Worm (Caenorhabditis elegans) whole organism, L2 larva: ENCODE results near the gene his-32.

Experiments
- C34F6.9 ChIP-seq: fragments of 150-350 bp; optimal IDR thresholded peaks from 2 replicates; lab custom pipeline; 2014; ENCODE audit warnings: missing biosample characterization, missing genetic modification characterization
- F13H6.1 ChIP-seq: sonication (generic microtip); optimal IDR thresholded peaks from 2 replicates; lab custom pipeline; 2016; ENCODE audit warnings: missing genetic modification characterization, missing compliant biosample characterization
- R02D3.7 ChIP-seq: fragments of 150-350 bp; optimal IDR thresholded peaks from 2 replicates; lab custom pipeline; 2014; ENCODE audit warnings: missing biosample characterization, missing genetic modification characterization
- Y55F3AM.14 ChIP-seq: fragments of 200-800 bp; sonication (Bioruptor generic); optimal IDR thresholded peaks from 2 replicates; lab custom pipeline; 2018; ENCODE audit warnings: mild to moderate bottlenecking, missing genetic modification characterization, missing compliant biosample characterization
- ZK546.5 ChIP-seq: sonication (generic microtip); optimal IDR thresholded peaks from 2 replicates; lab custom pipeline; 2017; ENCODE audit warnings: missing biosample characterization, missing genetic modification characterization
- alr-1 ChIP-seq: fragments of 150-350 bp; optimal IDR thresholded peaks from 2 replicates; lab custom pipeline; 2014; ENCODE audit warnings: missing biosample characterization, missing genetic modification characterization
- aly-2 ChIP-seq: fragments of 150-350 bp; optimal IDR thresholded peaks from 2 replicates; lab custom pipeline; 2014; ENCODE audit warnings: missing biosample characterization, missing genetic modification characterization
- ama-1 ChIP-seq: fragments of 150-350 bp; optimal IDR thresholded peaks from 2 replicates; lab custom pipeline; 2018; ENCODE audit warnings: inconsistent platforms
- blmp-1 ChIP-seq: sonication (generic microtip); optimal IDR thresholded peaks from 2 replicates; lab custom pipeline; 2017; ENCODE audit warnings: missing genetic modification characterization, mild to moderate bottlenecking, missing compliant biosample characterization, antibody characterized with exemption, moderate library complexity; ENCODE audit not compliant: insufficient read depth
- ceh-16 ChIP-seq: fragments of 150-350 bp; optimal IDR thresholded peaks from 2 replicates; lab custom pipeline; 2014; ENCODE audit warnings: missing biosample characterization, missing genetic modification characterization
- ceh-82 ChIP-seq: fragments of 150-350 bp; optimal IDR thresholded peaks from 2 replicates; lab custom pipeline; 2014; ENCODE audit warnings: missing biosample characterization, missing genetic modification characterization
- crh-2 ChIP-seq: sonication (generic microtip); optimal IDR thresholded peaks from 2 replicates; lab custom pipeline; 2017; ENCODE audit warnings: missing biosample characterization, missing genetic modification characterization
- dmd-4 ChIP-seq: sonication (generic microtip); optimal IDR thresholded peaks from 2 replicates; lab custom pipeline; 2017; ENCODE audit warnings: missing biosample characterization, missing genetic modification characterization
- egl-27 ChIP-seq: sonication (generic microtip); optimal IDR thresholded peaks from 3 replicates; lab custom pipeline; 2017; ENCODE audit warnings: missing biosample characterization, missing genetic modification reagents, missing genetic modification characterization
- elt-1 ChIP-seq: fragments of 150-350 bp; optimal IDR thresholded peaks from 2 replicates; lab custom pipeline; 2014; ENCODE audit warnings: missing biosample characterization, missing genetic modification characterization
- elt-3 ChIP-seq: sonication (generic microtip); optimal IDR thresholded peaks from 2 replicates; lab custom pipeline; 2017; ENCODE audit warnings: missing biosample characterization, missing genetic modification characterization
- fos-1 ChIP-seq: fragments of 150-350 bp; optimal IDR thresholded peaks from 2 replicates; lab custom pipeline; 2014; ENCODE audit warnings: missing biosample characterization, missing genetic modification characterization
- gmeb-1 ChIP-seq: fragments of 150-350 bp; optimal IDR thresholded peaks from 2 replicates; lab custom pipeline; 2014; ENCODE audit warnings: missing biosample characterization, missing genetic modification characterization
- lin-11 ChIP-seq: fragments of 150-350 bp; sonication (generic microtip); optimal IDR thresholded peaks from 2 replicates; lab custom pipeline; 2014; ENCODE audit warnings: missing biosample characterization, missing genetic modification characterization, inconsistent platforms, mixed read lengths
- lin-13 ChIP-seq: fragments of 150-350 bp; optimal IDR thresholded peaks from 2 replicates; lab custom pipeline; 2014; ENCODE audit warnings: missing biosample characterization, missing genetic modification reagents, missing genetic modification characterization
- lin-39 ChIP-seq: fragments of 150-350 bp; optimal IDR thresholded peaks from 2 replicates; lab custom pipeline; 2014; ENCODE audit warnings: missing biosample characterization, missing genetic modification reagents, missing genetic modification characterization
- lsy-2 ChIP-seq, 2 experiments: fragments of 150-350 bp in 1 of 2; sonication (generic microtip) in 1 of 2; optimal IDR thresholded peaks; 2 replicates each; lab custom pipeline; 2014 to 2017; ENCODE audit warnings: missing biosample characterization in 2 of 2, missing genetic modification characterization in 2 of 2
- mab-5 ChIP-seq: fragments of 150-350 bp; optimal IDR thresholded peaks from 2 replicates; lab custom pipeline; 2014; ENCODE audit warnings: missing biosample characterization, missing genetic modification characterization
- mbf-1 ChIP-seq: sonication (generic microtip); optimal IDR thresholded peaks from 2 replicates; lab custom pipeline; 2017; ENCODE audit warnings: missing biosample characterization, missing genetic modification characterization
- mdl-1 ChIP-seq, 2 experiments: fragments of 150-350 bp in 1 of 2; sonication (generic microtip) in 1 of 2; optimal IDR thresholded peaks; 2 replicates each; lab custom pipeline; 2017; ENCODE audit warnings: missing biosample characterization in 2 of 2, missing genetic modification characterization in 2 of 2
- nhr-10 ChIP-seq: sonication (generic microtip); optimal IDR thresholded peaks from 2 replicates; lab custom pipeline; 2017; ENCODE audit warnings: missing biosample characterization, missing genetic modification characterization
- nhr-11 ChIP-seq: fragments of 150-350 bp; optimal IDR thresholded peaks from 2 replicates; lab custom pipeline; 2014; ENCODE audit warnings: missing biosample characterization, missing genetic modification characterization
- nhr-12 ChIP-seq: fragments of 150-350 bp; optimal IDR thresholded peaks from 2 replicates; lab custom pipeline; 2014; ENCODE audit warnings: missing biosample characterization, missing genetic modification characterization
- nhr-129 ChIP-seq: fragments of 150-350 bp; optimal IDR thresholded peaks from 2 replicates; lab custom pipeline; 2014; ENCODE audit warnings: missing biosample characterization, missing genetic modification characterization
- nhr-21 ChIP-seq: fragments of 150-350 bp; optimal IDR thresholded peaks from 2 replicates; lab custom pipeline; 2014; ENCODE audit warnings: missing biosample characterization, missing genetic modification characterization
- nhr-23 ChIP-seq: fragments of 150-350 bp; optimal IDR thresholded peaks from 2 replicates; lab custom pipeline; 2014; ENCODE audit warnings: missing biosample characterization, missing genetic modification reagents, missing genetic modification characterization
- nhr-237 ChIP-seq: fragments of 150-350 bp; optimal IDR thresholded peaks from 2 replicates; lab custom pipeline; 2014; ENCODE audit warnings: missing biosample characterization, missing genetic modification characterization
- nhr-25 ChIP-seq: fragments of 150-350 bp; sonication (generic microtip); optimal IDR thresholded peaks from 3 replicates; lab custom pipeline; 2014; ENCODE audit warnings: missing biosample characterization, missing genetic modification characterization
- nhr-6 ChIP-seq: fragments of 150-350 bp; optimal IDR thresholded peaks from 2 replicates; lab custom pipeline; 2014; ENCODE audit warnings: missing biosample characterization, missing genetic modification characterization
- nhr-77 ChIP-seq: fragments of 150-350 bp; optimal IDR thresholded peaks from 2 replicates; lab custom pipeline; 2014; ENCODE audit warnings: missing biosample characterization, missing genetic modification characterization
- peb-1 ChIP-seq: fragments of 150-350 bp; optimal IDR thresholded peaks from 2 replicates; lab custom pipeline; 2014; ENCODE audit warnings: missing biosample characterization, missing genetic modification characterization
- sem-4 ChIP-seq: fragments of 150-350 bp; optimal IDR thresholded peaks from 2 replicates; lab custom pipeline; 2014; ENCODE audit warnings: missing biosample characterization, missing genetic modification reagents, missing genetic modification characterization
- skn-1 ChIP-seq: sonication (generic microtip); optimal IDR thresholded peaks from 2 replicates; lab custom pipeline; 2017; ENCODE audit warnings: missing biosample characterization, missing genetic modification characterization
- sma-3 ChIP-seq: sonication (generic microtip); optimal IDR thresholded peaks from 2 replicates; lab custom pipeline; 2016; ENCODE audit warnings: missing genetic modification reagents, missing genetic modification characterization, missing compliant biosample characterization
- sma-9 ChIP-seq, 2 experiments: fragments of 150-350 bp in 1 of 2; sonication (generic microtip) in 1 of 2; optimal IDR thresholded peaks; 2 replicates each; lab custom pipeline; 2014 to 2016; ENCODE audit warnings: missing genetic modification characterization in 2 of 2, mild to moderate bottlenecking in 1 of 2, missing biosample characterization in 1 of 2, missing compliant biosample characterization in 1 of 2, missing genetic modification reagents in 1 of 2, moderate library complexity in 1 of 2
- snpc-4 ChIP-seq: fragments of 150-350 bp; optimal IDR thresholded peaks from 2 replicates; lab custom pipeline; 2014; ENCODE audit warnings: missing biosample characterization, missing genetic modification characterization
- unc-39 ChIP-seq: fragments of 150-350 bp; optimal IDR thresholded peaks from 2 replicates; lab custom pipeline; 2014; ENCODE audit warnings: missing biosample characterization, missing genetic modification characterization
- unc-55 ChIP-seq: fragments of 150-350 bp; sonication (generic microtip); optimal IDR thresholded peaks from 3 replicates; lab custom pipeline; 2014; ENCODE audit warnings: missing biosample characterization, missing genetic modification reagents, missing genetic modification characterization
- unc-62 ChIP-seq: fragments of 150-350 bp; optimal IDR thresholded peaks from 2 replicates; lab custom pipeline; 2014; ENCODE audit warnings: missing biosample characterization, missing genetic modification reagents, missing genetic modification characterization
- zag-1 ChIP-seq: fragments of 150-350 bp; optimal IDR thresholded peaks from 2 replicates; lab custom pipeline; 2014; ENCODE audit warnings: missing biosample characterization, missing genetic modification characterization
- ztf-1 ChIP-seq: fragments of 200-800 bp; sonication (Bioruptor generic); conservative IDR thresholded peaks from 2 replicates; pipeline ENCODE4 v1.3.6; 2022; ENCODE audit warnings: missing genetic modification characterization, missing compliant biosample characterization
- ztf-11 ChIP-seq: sonication (generic microtip); optimal IDR thresholded peaks from 2 replicates; lab custom pipeline; 2017; ENCODE audit warnings: missing biosample characterization, missing genetic modification characterization
- ztf-4 ChIP-seq: fragments of 150-350 bp; optimal IDR thresholded peaks from 2 replicates; lab custom pipeline; 2014; ENCODE audit warnings: missing biosample characterization, missing genetic modification characterization

The his-32 gene

DNA sequence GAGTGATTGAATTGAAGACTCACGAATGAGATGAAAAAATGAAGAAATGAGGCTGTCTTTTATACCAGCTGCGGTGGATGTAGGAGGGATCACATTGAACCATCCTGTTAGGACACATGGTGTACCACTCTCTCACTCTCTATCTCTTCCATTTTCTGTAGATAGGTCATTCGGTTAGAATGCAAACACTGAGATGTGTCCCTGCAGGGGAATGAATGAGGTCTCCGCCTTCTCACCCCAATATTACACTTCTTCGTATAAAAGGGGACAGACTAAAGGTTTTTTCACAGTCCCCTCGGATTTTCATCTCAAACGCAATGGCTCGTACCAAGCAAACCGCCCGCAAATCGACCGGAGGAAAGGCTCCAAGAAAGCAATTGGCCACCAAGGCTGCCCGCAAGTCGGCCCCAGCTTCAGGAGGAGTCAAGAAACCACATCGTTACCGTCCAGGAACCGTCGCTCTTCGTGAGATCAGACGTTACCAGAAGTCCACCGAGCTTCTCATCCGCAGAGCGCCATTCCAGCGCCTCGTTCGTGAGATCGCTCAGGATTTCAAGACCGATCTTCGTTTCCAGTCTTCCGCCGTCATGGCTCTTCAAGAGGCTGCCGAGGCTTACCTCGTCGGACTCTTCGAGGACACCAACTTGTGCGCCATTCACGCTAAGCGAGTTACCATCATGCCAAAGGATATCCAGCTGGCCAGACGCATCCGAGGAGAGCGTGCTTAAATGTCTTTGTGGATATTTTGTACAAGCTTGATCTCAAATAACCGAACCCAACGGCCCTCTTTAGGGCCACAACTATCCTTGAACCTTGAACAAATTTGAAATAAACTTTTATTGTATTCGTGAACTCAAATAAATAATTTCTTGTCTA lies at the start of gene his-32:
TSS of gene his-32 (plus strand) at position 318 of the 876 bp plus-strand sequence.
- TF ChIP-seq peb-1 (no peak), nhr-25 (tag; lab: Kevin White, UChicago) (peak; percentile 95), elt-1 (no peak), mbf-1 (tag; lab: Kevin White, UChicago) (no peak), dmd-4 (tag; lab: Kevin White, UChicago) (no peak), R02D3.7 (tag; lab: Kevin White, UChicago) (no peak), skn-1 (tag; lab: Kevin White, UChicago) (no peak), nhr-21 (tag; lab: Kevin White, UChicago) (peak; percentile 37), C34F6.9 (tag; lab: Kevin White, UChicago) (peak; percentile 30), ZK546.5 (tag; lab: Kevin White, UChicago) (no peak), crh-2 (tag; lab: Kevin White, UChicago) (no peak), F13H6.1 (tag; lab: Kevin White, UChicago) (no peak), fos-1 (peak; percentile 21), nhr-237 (tag; lab: Kevin White, UChicago) (no peak), nhr-12 (no peak), elt-3 (tag; lab: Kevin White, UChicago) (no peak), sem-4 (tag; lab: Kevin White, UChicago) (peak; percentile 75), aly-2 (tag; lab: Kevin White, UChicago) (no peak), nhr-11 (tag; lab: Kevin White, UChicago) (no peak), lin-39 (no peak), lin-11 (tag; lab: Kevin White, UChicago) (no peak), sma-9 (GFP tag; optimal IDR thresholded peaks at IDR 0.05; lab: Kevin White, UChicago) (peak; percentile 5), sma-9 (tag; optimal IDR thresholded peaks at IDR 0.05; lab: Kevin White, UChicago) (no peak), unc-55 (GFP tag; lab: Kevin White, UChicago) (no peak), ceh-16 (tag; lab: Kevin White, UChicago) (peak; percentile 97), gmeb-1 (tag; lab: Kevin White, UChicago) (no peak), ztf-4 (tag; lab: Kevin White, UChicago) (no peak), alr-1 (tag; lab: Kevin White, UChicago) (no peak), snpc-4 (tag; lab: Kevin White, UChicago) (no peak), Y55F3AM.14 (GFP tag; lab: Kevin White, UChicago) (no peak), egl-27 (tag; lab: Kevin White, UChicago) (no peak), ztf-11 (no peak), nhr-129 (tag; lab: Kevin White, UChicago) (peak; percentile 68), mab-5 (tag; lab: Kevin White, UChicago) (peak; percentile 66), lin-13 (GFP tag; lab: Kevin White, UChicago) (peak; percentile 67), zag-1 (tag; lab: Kevin White, UChicago) (no peak), mdl-1 (tag; optimal IDR thresholded peaks at IDR 0.05; lab: Kevin White, UChicago) (no peak), lsy-2 (tag; optimal IDR thresholded peaks at IDR 0.05; lab: Kevin White, UChicago) (no peak), nhr-77 (no peak), sma-3 (GFP tag; lab: Kevin White, UChicago) (peak; percentile 55), nhr-23 (tag; lab: Kevin White, UChicago) (no peak), ceh-82 (tag; lab: Kevin White, UChicago) (no peak), nhr-6 (tag; lab: Kevin White, UChicago) (peak; percentile 80), blmp-1 (no peak), ama-1 (no peak), unc-62 (no peak), unc-39 (no peak), nhr-10 (tag; lab: Kevin White, UChicago) (no peak), ztf-1 (GFP tag; lab: Robert Waterston, UW) (no peak)
